Fruit fly (Drosophila melanogaster): ENCODE results near the gene Idh3a.

DNA sequence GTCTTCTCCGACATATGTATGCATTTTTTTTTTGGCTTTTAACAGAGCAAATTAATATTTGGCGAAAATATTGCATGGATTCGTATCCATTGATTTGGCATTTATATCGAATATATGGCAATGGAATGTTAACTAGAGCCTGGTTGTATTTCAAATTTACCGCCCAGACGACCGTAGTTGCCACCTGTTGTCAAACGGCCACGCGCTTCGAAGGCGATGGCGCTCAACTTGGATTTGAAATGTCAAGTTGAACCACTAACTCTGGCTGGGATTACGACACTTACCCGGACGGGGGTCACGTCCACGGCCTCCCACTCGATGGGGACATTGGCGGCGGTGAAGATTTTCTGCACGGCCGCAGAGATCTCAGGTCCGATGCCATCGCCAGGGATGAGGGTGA lies 1.2 kb downstream of the Idh3a start:
- TF ChIP-seq psq (optimal IDR thresholded peaks at IDR 0.05), result no peak
- no peak for TF ChIP-seq insv (optimal IDR thresholded peaks at IDR 0.05)
- no peak for TF ChIP-seq ttk (optimal IDR thresholded peaks at IDR 0.05)
- no peak for TF ChIP-seq h (optimal IDR thresholded peaks at IDR 0.05)
